Fruit fly (Drosophila melanogaster) whole organism, wandering third instar larva: Measurements from ENCODE around the gene Rai1.

ENCODE experiments used
- Abd-B ChIP-seq: fragments of >200 bp; optimal IDR thresholded peaks from 2 replicates; lab custom pipeline; 2017; ENCODE audit warnings: missing biosample characterization, missing genetic modification characterization
- CG9705 ChIP-seq: fragments of 200-800 bp; sonication (Bioruptor generic); optimal IDR thresholded peaks from 2 replicates; lab custom pipeline; 2018; ENCODE audit warnings: missing biosample characterization, mild to moderate bottlenecking, missing genetic modification characterization
- Dif ChIP-seq: fragments of 200-275, 200-300 bp; sonication (Bioruptor generic); optimal IDR thresholded peaks from 2 replicates; lab custom pipeline; 2018; ENCODE audit warnings: missing biosample characterization, missing genetic modification characterization; ENCODE audit not compliant: partially characterized antibody
- HLH106 ChIP-seq: fragments of 200-800 bp; optimal IDR thresholded peaks from 3 replicates; lab custom pipeline; 2019; ENCODE audit warnings: missing biosample characterization, mild to moderate bottlenecking, missing genetic modification characterization, moderate library complexity
- Hr78 ChIP-seq: fragments of >200 bp; optimal IDR thresholded peaks from 2 replicates; lab custom pipeline; 2017; ENCODE audit warnings: missing biosample characterization, missing genetic modification characterization
- Myc ChIP-seq: fragments of >200 bp; optimal IDR thresholded peaks from 2 replicates; lab custom pipeline; 2017
- N ChIP-seq: fragments of >200 bp; optimal IDR thresholded peaks from 2 replicates; lab custom pipeline; 2018; ENCODE audit warnings: missing biosample characterization, missing external identifiers, missing genetic modification characterization
- OdsH ChIP-seq: fragments of 200-800 bp; sonication (Bioruptor generic); optimal IDR thresholded peaks from 2 replicates; lab custom pipeline; 2016; ENCODE audit warnings: missing biosample characterization, mild to moderate bottlenecking, missing genetic modification characterization
- Rel ChIP-seq, 2 experiments: fragments of 200-800 bp; sonication (Bioruptor generic) in 1 of 2; optimal IDR thresholded peaks; 2 replicates in 1 of 2; 3 replicates in 1 of 2; lab custom pipeline; 2016 to 2019; ENCODE audit warnings: mild to moderate bottlenecking in 2 of 2, missing biosample characterization in 2 of 2, missing genetic modification characterization in 2 of 2, moderate library complexity in 1 of 2
- br ChIP-seq: fragments of 200-800 bp; sonication (Bioruptor generic); optimal IDR thresholded peaks from 2 replicates; lab custom pipeline; 2016; ENCODE audit warnings: missing biosample characterization, missing genetic modification characterization
- dsf ChIP-seq: sonication (Bioruptor generic); optimal IDR thresholded peaks from 2 replicates; lab custom pipeline; 2016; ENCODE audit warnings: missing biosample characterization, missing genetic modification characterization, borderline replicate concordance
- lola ChIP-seq: fragments of >200 bp; optimal IDR thresholded peaks from 2 replicates; lab custom pipeline; 2017; ENCODE audit warnings: missing biosample characterization, missing genetic modification characterization
- pan ChIP-seq: fragments of >200 bp; optimal IDR thresholded peaks from 2 replicates; lab custom pipeline; 2017

- TF ChIP-seq Dif (GFP tag; lab: Kevin White, UChicago) (no peak), dsf (GFP tag; lab: Kevin White, UChicago) (no peak), lola (GFP tag; lab: Kevin White, UChicago) (no peak), Abd-B (GFP tag; lab: Kevin White, UChicago) (no peak), Myc (lab: Kevin White, UChicago) (no peak), Rel (GFP tag; optimal IDR thresholded peaks at IDR 0.05; lab: Kevin White, UChicago) (no peak), Rel (tag; optimal IDR thresholded peaks at IDR 0.05; lab: Kevin White, UChicago) (no peak), CG9705 (no peak), OdsH (GFP tag; lab: Kevin White, UChicago) (no peak), HLH106 (no peak), pan (lab: Kevin White, UChicago) (no peak), br (no peak), N (GFP tag; lab: Kevin White, UChicago) (no peak), Hr78 (GFP tag; lab: Kevin White, UChicago) (no peak)
Observed at dm6 chrX:16814351-16814750, 11.2 kb upstream of the Rai1 start.
